Worm (Caenorhabditis elegans) whole organism, L2 larva: ENCODE results near the gene stg-1.

Source experiments
- F13H6.1 ChIP-seq: sonication (generic microtip); optimal IDR thresholded peaks from 2 replicates; lab custom pipeline; 2016; ENCODE audit warnings: missing genetic modification characterization, missing compliant biosample characterization
- aly-2 ChIP-seq: fragments of 150-350 bp; optimal IDR thresholded peaks from 2 replicates; lab custom pipeline; 2014; ENCODE audit warnings: missing biosample characterization, missing genetic modification characterization
- ceh-82 ChIP-seq: fragments of 150-350 bp; optimal IDR thresholded peaks from 2 replicates; lab custom pipeline; 2014; ENCODE audit warnings: missing biosample characterization, missing genetic modification characterization
- lin-13 ChIP-seq: fragments of 150-350 bp; optimal IDR thresholded peaks from 2 replicates; lab custom pipeline; 2014; ENCODE audit warnings: missing biosample characterization, missing genetic modification reagents, missing genetic modification characterization
- lin-39 ChIP-seq: fragments of 150-350 bp; optimal IDR thresholded peaks from 2 replicates; lab custom pipeline; 2014; ENCODE audit warnings: missing biosample characterization, missing genetic modification reagents, missing genetic modification characterization
- lsy-2 ChIP-seq, 2 experiments: fragments of 150-350 bp in 1 of 2; sonication (generic microtip) in 1 of 2; optimal IDR thresholded peaks; 2 replicates each; lab custom pipeline; 2014 to 2017; ENCODE audit warnings: missing biosample characterization in 2 of 2, missing genetic modification characterization in 2 of 2
- nhr-11 ChIP-seq: fragments of 150-350 bp; optimal IDR thresholded peaks from 2 replicates; lab custom pipeline; 2014; ENCODE audit warnings: missing biosample characterization, missing genetic modification characterization
- snpc-4 ChIP-seq: fragments of 150-350 bp; optimal IDR thresholded peaks from 2 replicates; lab custom pipeline; 2014; ENCODE audit warnings: missing biosample characterization, missing genetic modification characterization
- unc-62 ChIP-seq: fragments of 150-350 bp; optimal IDR thresholded peaks from 2 replicates; lab custom pipeline; 2014; ENCODE audit warnings: missing biosample characterization, missing genetic modification reagents, missing genetic modification characterization
- ztf-11 ChIP-seq: sonication (generic microtip); optimal IDR thresholded peaks from 2 replicates; lab custom pipeline; 2017; ENCODE audit warnings: missing biosample characterization, missing genetic modification characterization

DNA sequence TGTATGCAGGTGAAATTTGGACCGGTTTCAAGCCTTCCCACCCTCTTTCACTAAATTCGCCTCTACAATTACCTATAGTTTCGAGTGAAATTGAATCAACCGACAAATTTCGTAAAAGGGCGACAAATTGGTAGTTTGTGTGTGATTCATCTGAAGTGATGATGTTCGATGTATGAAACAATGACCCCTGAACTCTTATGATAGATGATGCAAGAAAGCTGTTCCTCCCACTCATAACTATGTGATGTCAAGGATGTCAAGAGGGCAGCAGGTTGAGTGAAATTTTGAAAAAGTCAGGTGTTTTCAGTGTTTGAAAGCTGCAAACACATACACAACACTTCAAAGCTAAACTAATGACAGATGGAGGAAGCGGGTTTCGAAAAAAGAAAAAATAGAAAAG, 48.0 kb downstream of the stg-1 start:
- no peak for TF ChIP-seq lsy-2 (tag; optimal IDR thresholded peaks at IDR 0.05; lab: Kevin White, UChicago)
- TF ChIP-seq snpc-4 (tag; lab: Kevin White, UChicago) = no peak
- TF ChIP-seq lin-39 = no peak
- no peak for TF ChIP-seq nhr-11 (tag; lab: Kevin White, UChicago)
- no peak for TF ChIP-seq unc-62 (GFP tag; lab: Kevin White, UChicago)
- peak; percentile 23 for TF ChIP-seq F13H6.1 (tag; lab: Kevin White, UChicago)
- TF ChIP-seq aly-2 = no peak
- TF ChIP-seq ceh-82 (tag; lab: Kevin White, UChicago) = no peak
- no peak for TF ChIP-seq ztf-11 (tag; lab: Kevin White, UChicago)
- no peak for TF ChIP-seq lin-13
